Worm (Caenorhabditis elegans): ENCODE results near the gene F32D1.8.

- TF ChIP-seq skn-1 (tag; optimal IDR thresholded peaks at IDR 0.05) (no peak), sea-2 (GFP tag; optimal IDR thresholded peaks at IDR 0.05) (no peak), mml-1 (tag; optimal IDR thresholded peaks at IDR 0.05) (no peak), zag-1 (tag; optimal IDR thresholded peaks at IDR 0.05) (no peak), unc-62 (GFP tag; optimal IDR thresholded peaks at IDR 0.05) (no peak), nhr-28 (tag; optimal IDR thresholded peaks at IDR 0.05) (no peak), nhr-76 (tag; optimal IDR thresholded peaks at IDR 0.05) (no peak), elt-1 (tag; optimal IDR thresholded peaks at IDR 0.05) (no peak), elt-3 (tag; optimal IDR thresholded peaks at IDR 0.05) (no peak), nhr-25 (tag; optimal IDR thresholded peaks at IDR 0.05) (no peak), snpc-4 (tag; optimal IDR thresholded peaks at IDR 0.05) (no peak)
Observed at ce11 chrV:4366440-4366839, 11.1 kb downstream of the F32D1.8 start, which contains the start of gene F32D1.11.

All from whole organism, L3 larva.